Fruit fly (Drosophila melanogaster) whole organism, embryonic: ENCODE measurements around the gene sau.

ENCODE experiments used
- Bdp1 ChIP-seq: fragments of 200-800 bp; sonication (Bioruptor generic); optimal IDR thresholded peaks from 3 replicates; lab custom pipeline; 2016; ENCODE audit warnings: missing biosample characterization, missing genetic modification characterization
- Bgb ChIP-seq: fragments of 200-800 bp; sonication (Bioruptor generic); IDR thresholded peaks from 2 replicates; pipeline ENCODE4 v1.3.6; 2022; ENCODE audit warnings: missing biosample characterization, missing genetic modification characterization; ENCODE audit not compliant: partially characterized antibody
- CG10543 ChIP-seq: fragments of 200-800 bp; sonication (Bioruptor generic); optimal IDR thresholded peaks from 3 replicates; lab custom pipeline; 2017; ENCODE audit warnings: missing biosample characterization, mild to moderate bottlenecking, missing genetic modification characterization, moderate library complexity
- CG10565 ChIP-seq: fragments of 200-800 bp; sonication (Bioruptor generic); optimal IDR thresholded peaks from 3 replicates; lab custom pipeline; 2016; ENCODE audit warnings: missing biosample characterization, mild to moderate bottlenecking, missing genetic modification characterization
- CG10959 ChIP-seq: fragments of 200-800 bp; sonication (Bioruptor generic); IDR thresholded peaks from 2 replicates; pipeline ENCODE4 v1.3.6; 2022; ENCODE audit warnings: missing biosample characterization, missing genetic modification characterization
- CG11085 ChIP-seq: fragments of 200-800 bp; sonication (Bioruptor generic); IDR thresholded peaks from 2 replicates; pipeline ENCODE4 v1.3.6; 2022; ENCODE audit warnings: missing biosample characterization, missing genetic modification characterization
- CG11504 ChIP-seq: fragments of 200-800 bp; sonication (Bioruptor generic); optimal IDR thresholded peaks from 3 replicates; lab custom pipeline; 2019; ENCODE audit warnings: missing biosample characterization, mild to moderate bottlenecking, missing genetic modification characterization, moderate library complexity
- CG11695 ChIP-seq: fragments of 200-800 bp; sonication (Bioruptor generic); IDR thresholded peaks from 3 replicates; pipeline ENCODE4 v1.3.6; 2022; ENCODE audit warnings: missing biosample characterization, missing genetic modification characterization
- CG12071 ChIP-seq: fragments of 200-800 bp; sonication (Bioruptor generic); optimal IDR thresholded peaks from 3 replicates; lab custom pipeline; 2018; ENCODE audit warnings: missing biosample characterization, mild to moderate bottlenecking, missing genetic modification characterization
- CG12236 ChIP-seq: fragments of 200-800 bp; sonication (Bioruptor generic); optimal IDR thresholded peaks from 2 replicates; lab custom pipeline; 2016; ENCODE audit warnings: missing biosample characterization, missing genetic modification characterization
- CG12744 ChIP-seq: fragments of 200-800 bp; sonication (Bioruptor generic); optimal IDR thresholded peaks from 2 replicates; lab custom pipeline; 2016; ENCODE audit warnings: missing biosample characterization, missing genetic modification characterization
- CG15073 ChIP-seq: fragments of 200-800 bp; sonication (Bioruptor generic); optimal IDR thresholded peaks from 2 replicates; lab custom pipeline; 2016; ENCODE audit warnings: missing biosample characterization, missing genetic modification characterization
- CG1603 ChIP-seq: fragments of 200-800 bp; sonication (Bioruptor generic); optimal IDR thresholded peaks from 2 replicates; lab custom pipeline; 2019; ENCODE audit warnings: missing biosample characterization, mild to moderate bottlenecking, missing genetic modification characterization, moderate library complexity
- CG2120 ChIP-seq: fragments of 200-800 bp; sonication (Bioruptor generic); optimal IDR thresholded peaks from 3 replicates; lab custom pipeline; 2016; ENCODE audit warnings: missing biosample characterization, missing genetic modification characterization
- CG2202 ChIP-seq: fragments of 200-800 bp; sonication (Bioruptor generic); optimal IDR thresholded peaks from 2 replicates; lab custom pipeline; 2018; ENCODE audit warnings: missing biosample characterization, mild to moderate bottlenecking, missing genetic modification characterization
- CG30020 ChIP-seq: fragments of 200-800 bp; optimal IDR thresholded peaks from 2 replicates; lab custom pipeline; 2019; ENCODE audit warnings: missing biosample characterization, mild to moderate bottlenecking, missing genetic modification characterization, moderate library complexity
- CG34422 ChIP-seq: fragments of 200-800 bp; sonication (Bioruptor generic); IDR thresholded peaks from 3 replicates; pipeline ENCODE4 v1.3.6; 2022; ENCODE audit warnings: missing biosample characterization, missing genetic modification characterization
- CG5245 ChIP-seq: fragments of 200-800 bp; sonication (Bioruptor generic); optimal IDR thresholded peaks from 3 replicates; lab custom pipeline; 2016; ENCODE audit warnings: missing biosample characterization, missing genetic modification characterization
- CG7786 ChIP-seq: fragments of 200-800 bp; sonication (Bioruptor generic); optimal IDR thresholded peaks from 2 replicates; lab custom pipeline; 2016; ENCODE audit warnings: missing biosample characterization, missing genetic modification characterization
- CG8290 ChIP-seq, 3 experiments: fragments of 200-800 bp; sonication (Bioruptor generic); optimal IDR thresholded peaks; 2 replicates each; lab custom pipeline; 2016 to 2019; ENCODE audit warnings: missing biosample characterization in 3 of 3, missing genetic modification characterization in 3 of 3, mild to moderate bottlenecking in 2 of 3, moderate library complexity in 1 of 3
- CG8944 ChIP-seq: fragments of 200-800 bp; sonication (Bioruptor generic); optimal IDR thresholded peaks from 3 replicates; lab custom pipeline; 2016; ENCODE audit warnings: missing biosample characterization, missing genetic modification characterization
- CG9437 ChIP-seq: fragments of 200-800 bp; sonication (Bioruptor generic); optimal IDR thresholded peaks from 2 replicates; lab custom pipeline; 2018; ENCODE audit warnings: missing biosample characterization, mild to moderate bottlenecking, missing genetic modification characterization
- CG9817 ChIP-seq: fragments of 200-800 bp; sonication (Bioruptor generic); optimal IDR thresholded peaks from 2 replicates; lab custom pipeline; 2018; ENCODE audit warnings: missing biosample characterization, mild to moderate bottlenecking, missing genetic modification characterization, moderate library complexity
- ERR ChIP-seq: fragments of 200-800 bp; sonication (Bioruptor generic); optimal IDR thresholded peaks from 2 replicates; lab custom pipeline; 2016; ENCODE audit warnings: missing biosample characterization, missing genetic modification characterization
- Ets97D ChIP-seq: fragments of 200-800 bp; sonication (Bioruptor generic); optimal IDR thresholded peaks from 3 replicates; lab custom pipeline; 2016; ENCODE audit warnings: missing biosample characterization, missing genetic modification characterization
- Fer3 ChIP-seq: fragments of 200-800 bp; sonication (Bioruptor generic); optimal IDR thresholded peaks from 2 replicates; lab custom pipeline; 2018; ENCODE audit warnings: missing biosample characterization, mild to moderate bottlenecking, missing genetic modification characterization, moderate library complexity
- Hand ChIP-seq: fragments of 200-800 bp; sonication (Bioruptor generic); optimal IDR thresholded peaks from 2 replicates; lab custom pipeline; 2017; ENCODE audit warnings: mild to moderate bottlenecking, missing biosample characterization, missing genetic modification reagents, missing genetic modification characterization
- HmgD ChIP-seq: fragments of 200-800 bp; sonication (Bioruptor generic); optimal IDR thresholded peaks from 3 replicates; lab custom pipeline; 2016; ENCODE audit warnings: missing biosample characterization, missing genetic modification characterization
- MTF-1 ChIP-seq: fragments of 200-800 bp; sonication (Bioruptor generic); optimal IDR thresholded peaks from 2 replicates; lab custom pipeline; 2018; ENCODE audit warnings: missing biosample characterization, mild to moderate bottlenecking, missing genetic modification characterization, borderline replicate concordance
- Rx ChIP-seq: fragments of 200-800 bp; sonication (Bioruptor generic); IDR thresholded peaks from 2 replicates; pipeline ENCODE4 v1.3.6; 2022; ENCODE audit warnings: missing biosample characterization, missing genetic modification characterization
- Tbp ChIP-seq: fragments of >200 bp; optimal IDR thresholded peaks from 2 replicates; lab custom pipeline; 2018; ENCODE audit warnings: missing biosample characterization, missing genetic modification characterization
- chm ChIP-seq: fragments of 200-800 bp; sonication (Bioruptor generic); IDR thresholded peaks from 2 replicates; pipeline ENCODE4 v1.3.6; 2022; ENCODE audit warnings: missing biosample characterization, missing genetic modification characterization
- cwo ChIP-seq: fragments of 200-800 bp; sonication (Bioruptor generic); optimal IDR thresholded peaks from 3 replicates; lab custom pipeline; 2017; ENCODE audit warnings: missing biosample characterization, missing genetic modification characterization, mild to moderate bottlenecking, moderate library complexity, missing genetic modification reagents
- dan ChIP-seq: fragments of 200-800 bp; sonication (Bioruptor generic); IDR thresholded peaks from 2 replicates; pipeline ENCODE4 v1.3.6; 2022; ENCODE audit warnings: missing biosample characterization, missing genetic modification characterization
- disco-r ChIP-seq: fragments of 200-800 bp; sonication (Bioruptor generic); optimal IDR thresholded peaks from 2 replicates; lab custom pipeline; 2016; ENCODE audit warnings: missing biosample characterization, missing genetic modification characterization
- dm ChIP-seq: fragments of 200-800 bp; sonication (Bioruptor generic); optimal IDR thresholded peaks from 3 replicates; lab custom pipeline; 2016; ENCODE audit warnings: missing biosample characterization, missing genetic modification characterization
- dysf ChIP-seq: fragments of 200-800 bp; sonication (Bioruptor generic); IDR thresholded peaks from 3 replicates; pipeline ENCODE4 v1.3.6; 2022; ENCODE audit warnings: missing biosample characterization, missing genetic modification characterization
- grau ChIP-seq: fragments of 200-800 bp; optimal IDR thresholded peaks from 3 replicates; lab custom pipeline; 2019; ENCODE audit warnings: missing biosample characterization, mild to moderate bottlenecking, missing genetic modification characterization, moderate library complexity
- lbe ChIP-seq: fragments of 200-800 bp; sonication (Bioruptor generic); optimal IDR thresholded peaks from 2 replicates; lab custom pipeline; 2016; ENCODE audit warnings: missing biosample characterization, mild to moderate bottlenecking, missing genetic modification characterization
- maf-S ChIP-seq: fragments of 200-800 bp; sonication (Bioruptor generic); optimal IDR thresholded peaks from 2 replicates; lab custom pipeline; 2016; ENCODE audit warnings: missing biosample characterization, missing genetic modification characterization
- org-1 ChIP-seq: fragments of 200-800 bp; sonication (Bioruptor generic); optimal IDR thresholded peaks from 2 replicates; lab custom pipeline; 2017; ENCODE audit warnings: missing biosample characterization, missing genetic modification characterization
- peb ChIP-seq: fragments of 200-800 bp; sonication (Bioruptor generic); IDR thresholded peaks from 2 replicates; pipeline ENCODE4 v1.3.6; 2022; ENCODE audit warnings: missing biosample characterization, missing genetic modification characterization
- pzg ChIP-seq: fragments of 200-800 bp; sonication (Bioruptor generic); optimal IDR thresholded peaks from 3 replicates; lab custom pipeline; 2018; ENCODE audit warnings: missing biosample characterization, mild to moderate bottlenecking, missing genetic modification characterization, moderate library complexity
- sens ChIP-seq: fragments of 200-800 bp; sonication (Bioruptor generic); peaks from one replicate; lab custom pipeline; 2016; ENCODE audit warnings: missing biosample characterization, missing genetic modification characterization
- sima ChIP-seq: fragments of 200-800 bp; sonication (Bioruptor generic); optimal IDR thresholded peaks from 2 replicates; lab custom pipeline; 2016; ENCODE audit warnings: missing biosample characterization, missing genetic modification characterization
- sna ChIP-seq: fragments of 200-800 bp; sonication (Bioruptor generic); IDR thresholded peaks from 2 replicates; pipeline ENCODE4 v1.3.6; 2022; ENCODE audit warnings: missing biosample characterization, missing genetic modification characterization; ENCODE audit not compliant: partially characterized antibody
- sqz ChIP-seq: fragments of 200-800 bp; sonication (Bioruptor generic); optimal IDR thresholded peaks from 3 replicates; lab custom pipeline; 2018; ENCODE audit warnings: missing biosample characterization, mild to moderate bottlenecking, missing genetic modification characterization
- tna ChIP-seq: fragments of 200-800 bp; sonication (Bioruptor generic); IDR thresholded peaks from 2 replicates; pipeline ENCODE4 v1.3.6; 2022; ENCODE audit warnings: missing biosample characterization, missing genetic modification characterization; ENCODE audit not compliant: partially characterized antibody
- trem ChIP-seq: fragments of 200-800 bp; optimal IDR thresholded peaks from 3 replicates; lab custom pipeline; 2019; ENCODE audit warnings: missing biosample characterization, mild to moderate bottlenecking, missing genetic modification characterization, moderate library complexity
- yki ChIP-seq: fragments of >200 bp; optimal IDR thresholded peaks from 3 replicates; lab custom pipeline; 2018

The sau gene

DNA sequence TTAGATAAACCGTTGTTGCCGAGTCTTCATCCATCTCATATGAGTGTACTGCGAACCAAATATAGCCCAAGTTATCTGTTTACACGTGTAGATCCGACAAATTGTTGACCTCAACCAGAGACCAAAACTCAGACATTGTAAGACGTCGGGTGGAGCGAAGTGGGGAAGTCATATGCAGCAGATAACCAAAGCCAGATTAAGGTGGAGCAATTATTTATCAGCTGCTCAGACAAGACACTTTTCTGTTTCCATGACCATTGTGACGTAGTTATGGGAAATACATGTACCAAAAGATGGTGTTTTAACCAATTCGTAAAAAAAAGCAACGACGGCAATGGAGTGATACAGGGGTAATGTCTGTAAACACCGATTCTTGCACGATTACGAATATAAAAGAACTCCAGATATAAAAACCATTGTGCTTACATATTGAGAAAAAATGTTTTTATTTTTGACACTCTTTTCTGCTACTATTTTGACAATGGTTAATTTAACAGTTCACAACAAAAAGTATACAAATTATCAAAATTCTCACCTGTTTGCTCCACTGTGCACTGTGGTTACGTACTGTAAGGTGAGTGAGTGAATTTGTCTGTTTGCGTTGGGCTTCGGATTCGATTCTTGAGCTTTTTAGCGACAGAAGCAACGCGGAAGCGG, 48.7 kb upstream of the sau start (continued):
- peak; percentile 80 for TF ChIP-seq sens (GFP tag; lab: Kevin White, UChicago)
- no peak for TF ChIP-seq sna
- TF ChIP-seq Bgb (GFP tag; lab: Robert Waterston, UW) = no peak
- no peak for TF ChIP-seq CG10565 (GFP tag; lab: Kevin White, UChicago)
- TF ChIP-seq yki = no peak
- peak; percentile 54 for TF ChIP-seq CG7786 (GFP tag; lab: Kevin White, UChicago)
- TF ChIP-seq HmgD (GFP tag; lab: Kevin White, UChicago) = no peak
- TF ChIP-seq lbe (GFP tag; lab: Kevin White, UChicago) = peak; percentile 4
- TF ChIP-seq CG2202 (tag; lab: Kevin White, UChicago) = peak; percentile 16
- peak; percentile 24 for TF ChIP-seq CG1603 (tag; lab: Kevin White, UChicago)
- 0 out of 2 replicates have a peak, but pooled peaks have one; percentile 27 for TF ChIP-seq peb (GFP tag; lab: Robert Waterston, UW)
- TF ChIP-seq CG10959 (GFP tag; lab: Robert Waterston, UW) = no peak
- TF ChIP-seq grau (tag; lab: Kevin White, UChicago) = peak; percentile 61
- no peak for TF ChIP-seq sima (GFP tag; lab: Kevin White, UChicago)
- no peak for TF ChIP-seq CG34422
- no peak for TF ChIP-seq CG30020 (tag; lab: Kevin White, UChicago)
- no peak for TF ChIP-seq CG11085 (GFP tag; lab: Robert Waterston, UW)
- peak; percentile 29 for TF ChIP-seq CG9437 (GFP tag; lab: Kevin White, UChicago)
- peak; percentile 11 for TF ChIP-seq disco-r (GFP tag; lab: Kevin White, UChicago)
- peak; percentile 1 for TF ChIP-seq CG12236 (GFP tag; lab: Kevin White, UChicago)
- no peak for TF ChIP-seq CG12071 (GFP tag; lab: Kevin White, UChicago)
- TF ChIP-seq CG9817 (tag; lab: Kevin White, UChicago) = peak; percentile 37
- TF ChIP-seq tna (GFP tag; lab: Robert Waterston, UW) = no peak
- peak; percentile 25 for TF ChIP-seq Fer3 (tag; lab: Kevin White, UChicago)
- no peak for TF ChIP-seq MTF-1 (GFP tag; lab: Kevin White, UChicago)
- TF ChIP-seq chm (GFP tag; lab: Robert Waterston, UW) = no peak
- peak; percentile 75 for TF ChIP-seq CG2120 (GFP tag; lab: Kevin White, UChicago)
- no peak for TF ChIP-seq Bdp1 (GFP tag; lab: Kevin White, UChicago)
- peak; percentile 18 for TF ChIP-seq CG12744 (GFP tag; lab: Kevin White, UChicago)
- no peak for TF ChIP-seq dan (GFP tag; lab: Robert Waterston, UW)
- TF ChIP-seq CG10543 = peak; percentile 16
- no peak for TF ChIP-seq CG15073
- peak; percentile 35 for TF ChIP-seq CG8944 (GFP tag; lab: Kevin White, UChicago)
- no peak for TF ChIP-seq Ets97D
- TF ChIP-seq ERR (GFP tag; lab: Kevin White, UChicago) = no peak
- no peak for TF ChIP-seq sqz
- TF ChIP-seq dm (GFP tag; lab: Kevin White, UChicago) = no peak
- no peak for TF ChIP-seq Tbp (GFP tag; lab: Kevin White, UChicago)
- TF ChIP-seq Hand (GFP tag; lab: Kevin White, UChicago) = no peak
- no peak for TF ChIP-seq maf-S (GFP tag; lab: Kevin White, UChicago)
- no peak for TF ChIP-seq CG8290 (GFP tag; optimal IDR thresholded peaks at IDR 0.05; lab: Kevin White, UChicago)
- TF ChIP-seq CG8290 (tag; optimal IDR thresholded peaks at IDR 0.05; lab: Kevin White, UChicago) = peak in 1 of 2 experiments; percentile 40
- TF ChIP-seq pzg (GFP tag; lab: Kevin White, UChicago) = no peak
- TF ChIP-seq trem (tag; lab: Kevin White, UChicago) = no peak
- peak; percentile 54 for TF ChIP-seq CG11504 (tag; lab: Kevin White, UChicago)
- TF ChIP-seq CG11695 (GFP tag; lab: Robert Waterston, UW) = no peak
- TF ChIP-seq org-1 (GFP tag; lab: Kevin White, UChicago) = no peak
- peak; percentile 66 for TF ChIP-seq dysf
- TF ChIP-seq CG5245 (GFP tag; lab: Kevin White, UChicago) = no peak
- peak; percentile 17 for TF ChIP-seq cwo (GFP tag; lab: Kevin White, UChicago)
- no peak for TF ChIP-seq Rx
